Worm (Caenorhabditis elegans) whole organism, mixed stage, embryonic: Measurements from ENCODE around the gene nhr-16.
A peak's percentile ranks its signal among the peaks of the same experiment; 100 is the strongest.

Experiments used
- M03D4.4 ChIP-seq: sonication (generic microtip); optimal IDR thresholded peaks from 2 replicates; lab custom pipeline; 2017; ENCODE audit warnings: mild to moderate bottlenecking, missing genetic modification characterization, missing compliant biosample characterization
- bed-3 ChIP-seq: fragments of 200-800 bp; sonication (Bioruptor generic); optimal IDR thresholded peaks from 3 replicates; lab custom pipeline; 2018; ENCODE audit warnings: mild to moderate bottlenecking, missing genetic modification characterization, moderate library complexity, missing compliant biosample characterization
- blmp-1 ChIP-seq: fragments of 150-350 bp; optimal IDR thresholded peaks from 2 replicates; lab custom pipeline; 2014; ENCODE audit warnings: missing biosample characterization, missing genetic modification characterization
- ceh-39 ChIP-seq: fragments of 150-350 bp; optimal IDR thresholded peaks from 2 replicates; lab custom pipeline; 2014; ENCODE audit warnings: missing biosample characterization, missing genetic modification characterization
- ceh-43 ChIP-seq: fragments of 200-800 bp; sonication (Bioruptor generic); optimal IDR thresholded peaks from 2 replicates; lab custom pipeline; 2018; ENCODE audit warnings: mild to moderate bottlenecking, missing genetic modification characterization, moderate library complexity, missing compliant biosample characterization
- ceh-83 ChIP-seq: fragments of 200-800 bp; sonication (Bioruptor generic); optimal IDR thresholded peaks from 2 replicates; lab custom pipeline; 2018; ENCODE audit warnings: mild to moderate bottlenecking, missing genetic modification characterization, missing compliant biosample characterization
- ces-1 ChIP-seq: fragments of 150-350 bp; optimal IDR thresholded peaks from 2 replicates; lab custom pipeline; 2014; ENCODE audit warnings: missing biosample characterization, missing genetic modification reagents, missing genetic modification characterization
- cnd-1 ChIP-seq: fragments of 200-800 bp; sonication (Bioruptor generic); optimal IDR thresholded peaks from 2 replicates; lab custom pipeline; 2018; ENCODE audit warnings: mild to moderate bottlenecking, missing genetic modification characterization, missing compliant biosample characterization
- drap-1 ChIP-seq: fragments of 200-800 bp; sonication (Bioruptor generic); optimal IDR thresholded peaks from 3 replicates; lab custom pipeline; 2018; ENCODE audit warnings: mild to moderate bottlenecking, missing genetic modification characterization, missing compliant biosample characterization
- elt-3 ChIP-seq: fragments of 150-350 bp; optimal IDR thresholded peaks from 2 replicates; lab custom pipeline; 2014; ENCODE audit warnings: missing biosample characterization, missing genetic modification characterization
- ham-2 ChIP-seq: fragments of 200-800 bp; sonication (Bioruptor generic); optimal IDR thresholded peaks from 2 replicates; lab custom pipeline; 2018; ENCODE audit warnings: mild to moderate bottlenecking, missing genetic modification characterization, missing compliant biosample characterization
- hlh-1 ChIP-seq: fragments of 150-350 bp; optimal IDR thresholded peaks from 2 replicates; lab custom pipeline; 2014; ENCODE audit warnings: missing biosample characterization, missing genetic modification reagents, missing genetic modification characterization
- lin-13 ChIP-seq: fragments of 150-350 bp; optimal IDR thresholded peaks from 2 replicates; lab custom pipeline; 2014; ENCODE audit warnings: missing biosample characterization, missing genetic modification characterization
- lin-32 ChIP-seq: fragments of 200-800 bp; sonication (Bioruptor generic); optimal IDR thresholded peaks from 2 replicates; lab custom pipeline; 2018; ENCODE audit warnings: mild to moderate bottlenecking, missing genetic modification characterization, missing compliant biosample characterization
- lsy-2 ChIP-seq: fragments of 150-350 bp; optimal IDR thresholded peaks from 2 replicates; lab custom pipeline; 2014; ENCODE audit warnings: missing biosample characterization, missing genetic modification characterization
- mab-5 ChIP-seq: fragments of 150-350 bp; optimal IDR thresholded peaks from 2 replicates; lab custom pipeline; 2014; ENCODE audit warnings: missing biosample characterization, missing genetic modification characterization
- mls-2 ChIP-seq: sonication (generic microtip); optimal IDR thresholded peaks from 2 replicates; lab custom pipeline; 2016; ENCODE audit warnings: mild to moderate bottlenecking, missing genetic modification characterization, moderate library complexity, missing compliant biosample characterization
- nhr-237 ChIP-seq: fragments of 150-350 bp; optimal IDR thresholded peaks from 2 replicates; lab custom pipeline; 2014; ENCODE audit warnings: missing biosample characterization, missing genetic modification characterization
- nhr-28 ChIP-seq: fragments of 150-350 bp; optimal IDR thresholded peaks from 2 replicates; lab custom pipeline; 2014; ENCODE audit warnings: missing biosample characterization, missing genetic modification characterization
- nhr-76 ChIP-seq: sonication (generic microtip); optimal IDR thresholded peaks from 2 replicates; lab custom pipeline; 2017; ENCODE audit warnings: missing biosample characterization, missing genetic modification characterization
- pha-4 ChIP-seq: fragments of 150-350 bp; optimal IDR thresholded peaks from 2 replicates; lab custom pipeline; 2018; ENCODE audit warnings: missing biosample characterization, missing genetic modification reagents, missing genetic modification characterization
- sem-2 ChIP-seq: fragments of 200-800 bp; sonication (Bioruptor generic); optimal IDR thresholded peaks from 2 replicates; lab custom pipeline; 2018; ENCODE audit warnings: mild to moderate bottlenecking, missing genetic modification characterization, missing compliant biosample characterization
- snpc-4 ChIP-seq: fragments of 150-350 bp; optimal IDR thresholded peaks from 2 replicates; lab custom pipeline; 2014; ENCODE audit warnings: missing biosample characterization, missing genetic modification characterization
- sptf-1 ChIP-seq: sonication (generic microtip); optimal IDR thresholded peaks from 2 replicates; lab custom pipeline; 2017; ENCODE audit warnings: mild to moderate bottlenecking, missing genetic modification characterization, moderate library complexity, missing compliant biosample characterization
- tbx-8 ChIP-seq: fragments of 200-800 bp; sonication (Bioruptor generic); optimal IDR thresholded peaks from 2 replicates; lab custom pipeline; 2018; ENCODE audit warnings: mild to moderate bottlenecking, missing genetic modification characterization, moderate library complexity, missing compliant biosample characterization
- unc-120 ChIP-seq: sonication (generic microtip); optimal IDR thresholded peaks from 2 replicates; lab custom pipeline; 2017; ENCODE audit warnings: missing genetic modification characterization, missing compliant biosample characterization; ENCODE audit not compliant: poor library complexity, severe bottlenecking
- unc-39 ChIP-seq: fragments of 150-350 bp; optimal IDR thresholded peaks from 2 replicates; lab custom pipeline; 2014; ENCODE audit warnings: missing biosample characterization, missing genetic modification characterization
- unc-62 ChIP-seq: fragments of 150-350 bp; optimal IDR thresholded peaks from 2 replicates; lab custom pipeline; 2014; ENCODE audit warnings: missing biosample characterization, missing genetic modification reagents, missing genetic modification characterization
- zip-8 ChIP-seq: fragments of 150-350 bp; optimal IDR thresholded peaks from 2 replicates; lab custom pipeline; 2014; ENCODE audit warnings: missing biosample characterization, missing genetic modification characterization
- ztf-11 ChIP-seq: fragments of 150-350 bp; optimal IDR thresholded peaks from 2 replicates; lab custom pipeline; 2014; ENCODE audit warnings: missing biosample characterization, missing genetic modification characterization

The nhr-16 gene

DNA sequence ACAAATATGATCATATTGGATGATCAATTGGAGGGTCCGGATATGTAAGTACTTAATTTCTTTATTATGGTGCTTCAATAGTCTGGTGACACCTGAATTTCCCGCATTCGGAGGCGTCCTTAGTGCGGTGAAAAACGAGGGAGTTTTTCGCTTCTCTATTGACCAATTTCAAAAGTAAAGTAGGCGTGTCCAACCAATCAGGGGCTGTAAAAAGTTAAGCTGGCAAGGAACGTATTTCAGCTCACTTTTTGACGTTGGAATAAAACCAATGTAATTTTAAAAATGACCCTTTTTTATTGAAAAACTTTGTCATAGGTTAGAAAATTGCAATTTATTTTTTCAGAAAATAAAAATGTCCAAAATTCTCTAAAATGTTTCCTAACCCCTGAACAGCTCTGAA is 29.0 kb upstream of the nhr-16 start:
- TF ChIP-seq ceh-39 (no peak), sem-2 (no peak), ham-2 (GFP tag; lab: Kevin White, UChicago) (no peak), lin-32 (GFP tag; lab: Kevin White, UChicago) (no peak), M03D4.4 (tag; lab: Kevin White, UChicago) (no peak), snpc-4 (tag; lab: Kevin White, UChicago) (no peak), ceh-43 (GFP tag; lab: Kevin White, UChicago) (no peak), unc-62 (GFP tag; lab: Kevin White, UChicago) (no peak), ces-1 (GFP tag; lab: Kevin White, UChicago) (no peak), cnd-1 (tag; lab: Kevin White, UChicago) (no peak), zip-8 (tag; lab: Kevin White, UChicago) (no peak), mab-5 (tag; lab: Kevin White, UChicago) (no peak)

DNA sequence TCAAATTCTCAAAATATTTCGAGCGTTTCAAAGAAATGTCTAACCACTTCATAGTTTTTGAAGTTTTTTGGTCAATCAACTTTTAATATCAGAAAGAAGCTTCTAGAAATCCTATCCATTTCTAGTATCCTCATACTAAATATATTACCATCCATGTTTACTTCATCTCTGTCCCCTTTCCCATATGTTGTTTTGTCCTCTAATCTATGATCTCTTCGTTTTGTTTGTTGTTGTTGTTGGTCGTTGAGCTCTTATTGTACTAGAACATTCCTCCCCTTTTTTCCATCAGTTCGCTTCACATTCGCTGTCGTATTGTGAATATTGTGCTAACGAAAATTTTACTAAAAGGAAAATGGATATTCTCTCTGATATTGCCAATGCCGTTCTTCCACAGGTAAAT is 21.3 kb upstream of the nhr-16 start, which contains the start of gene sod-5:
sod-5 (plus strand) TSS at position 301 of the 400 bp plus-strand sequence.
- TF ChIP-seq nhr-28 (tag; lab: Kevin White, UChicago) (no peak), ceh-43 (GFP tag; lab: Kevin White, UChicago) (no peak), unc-62 (GFP tag; lab: Kevin White, UChicago) (no peak), unc-39 (tag; lab: Kevin White, UChicago) (no peak), ceh-39 (no peak), drap-1 (no peak), lsy-2 (no peak), bed-3 (no peak), blmp-1 (tag; lab: Kevin White, UChicago) (no peak), ces-1 (GFP tag; lab: Kevin White, UChicago) (no peak), tbx-8 (GFP tag; lab: Kevin White, UChicago) (no peak), nhr-237 (tag; lab: Kevin White, UChicago) (no peak), lin-13 (tag; lab: Kevin White, UChicago) (no peak), snpc-4 (tag; lab: Kevin White, UChicago) (no peak), sem-2 (no peak), cnd-1 (tag; lab: Kevin White, UChicago) (no peak), ztf-11 (no peak), sptf-1 (tag; lab: Kevin White, UChicago) (no peak), nhr-76 (tag; lab: Kevin White, UChicago) (no peak), pha-4 (tag; lab: Kevin White, UChicago) (no peak)

- TF ChIP-seq hlh-1 (tag; lab: Kevin White, UChicago) (no peak), unc-39 (tag; lab: Kevin White, UChicago) (no peak), lin-32 (GFP tag; lab: Kevin White, UChicago) (no peak)
Observed at ce11 chrII:4419956-4420355, 18.6 kb upstream of the nhr-16 start, which contains the start of gene bpnt-1. bpnt-1 (plus strand) TSS chrII:4420256.

DNA sequence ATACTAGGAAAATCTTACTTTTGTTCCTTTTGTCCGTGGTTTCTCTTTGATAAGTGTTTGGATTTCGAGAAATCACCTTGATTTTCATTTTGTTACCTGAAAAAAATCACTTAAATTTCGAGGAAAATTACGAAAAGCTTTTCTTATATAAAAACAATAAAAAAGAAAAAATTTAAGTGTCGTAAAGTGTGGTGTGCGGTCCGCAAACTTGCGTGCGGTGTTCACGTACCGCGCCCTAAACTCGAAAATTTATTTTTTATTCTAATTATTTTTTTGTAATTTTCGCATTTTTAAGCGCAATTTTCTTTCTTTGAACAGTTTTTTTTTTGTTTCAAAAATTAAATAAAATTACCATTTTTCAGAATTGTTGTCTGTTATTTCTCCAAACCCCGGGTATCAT is 13.8 kb upstream of the nhr-16 start, which contains the start of the genes dcaf-13 and toe-1:
dcaf-13 (minus strand) TSS at position 96 of the 400 bp plus-strand sequence.
toe-1 (plus strand) TSS at position 361 of the 400 bp plus-strand sequence.
- TF ChIP-seq unc-120 (tag; lab: Kevin White, UChicago) (no peak), sptf-1 (tag; lab: Kevin White, UChicago) (no peak), mab-5 (tag; lab: Kevin White, UChicago) (no peak), ceh-83 (GFP tag; lab: Kevin White, UChicago) (no peak), ztf-11 (no peak), ces-1 (GFP tag; lab: Kevin White, UChicago) (peak; percentile 54), elt-3 (tag; lab: Kevin White, UChicago) (no peak), ceh-43 (GFP tag; lab: Kevin White, UChicago) (no peak), sem-2 (no peak)

ce11 chrII:4428121-4428520 is 10.5 kb upstream of the nhr-16 start:
- TF ChIP-seq mls-2 (tag; lab: Kevin White, UChicago) (no peak), nhr-237 (tag; lab: Kevin White, UChicago) (no peak)

ce11 chrII:4433146-4433545 is 5.5 kb upstream of the nhr-16 start, which contains the start of gene nhr-109:
nhr-109 (plus strand) TSS chrII:4433367.
- no peak for TF ChIP-seq nhr-76 (tag; lab: Kevin White, UChicago)
- TF ChIP-seq lin-13 (tag; lab: Kevin White, UChicago), result no peak
- TF ChIP-seq, all 35 proteins: peak for 0
